Fruit fly (Drosophila melanogaster) Kc167 (cell line): Measurements from ENCODE around the gene CG4393.

Experiments
- Sin3A ChIP-seq: fragments of >200 bp; optimal IDR thresholded peaks from 2 replicates; lab custom pipeline; 2018; ENCODE audit warnings: missing external identifiers
- h ChIP-seq: fragments of >200 bp; optimal IDR thresholded peaks from 3 replicates; lab custom pipeline; 2018; ENCODE audit warnings: missing external identifiers
- insv ChIP-seq: fragments of >200 bp; optimal IDR thresholded peaks from 3 replicates; lab custom pipeline; 2018; ENCODE audit warnings: missing external identifiers
- psq ChIP-seq: fragments of >200 bp; optimal IDR thresholded peaks from 2 replicates; lab custom pipeline; 2017; ENCODE audit warnings: missing external identifiers
- ttk ChIP-seq: sonication (Bioruptor generic); optimal IDR thresholded peaks from 2 replicates; lab custom pipeline; 2017; ENCODE audit warnings: missing external identifiers

dm6 chr3R:23337183-23337825, 47.3 kb downstream of the CG4393 start:
- no peak for TF ChIP-seq psq (lab: Kevin White, UChicago)
- TF ChIP-seq ttk (lab: Kevin White, UChicago) = no peak
- no peak for TF ChIP-seq Sin3A
- no peak for TF ChIP-seq h (lab: Kevin White, UChicago)
- TF ChIP-seq insv (lab: Kevin White, UChicago) = no peak
